Worm (Caenorhabditis elegans): Measurements from ENCODE around the gene C18A3.11.

Gene C18A3.11

DNA sequence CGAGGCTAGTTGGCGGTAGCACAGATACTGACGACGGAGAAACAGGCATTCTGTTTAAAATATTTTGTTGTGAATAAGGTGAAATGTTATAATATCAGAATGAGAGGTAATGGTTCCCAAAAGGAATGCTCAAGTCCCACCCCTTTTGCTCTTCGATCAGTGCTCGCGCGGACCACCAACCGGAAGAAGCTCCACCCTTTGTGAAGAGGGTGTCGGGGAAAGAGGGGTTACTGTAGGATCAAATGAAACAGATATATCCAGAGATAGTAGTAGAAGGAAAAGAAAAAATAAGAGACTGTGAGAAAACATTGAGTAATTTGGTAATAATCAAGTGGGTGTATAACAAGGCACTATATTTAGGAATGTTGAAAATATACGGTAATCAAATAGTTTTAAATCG lies 43.3 kb downstream of the C18A3.11 start, which contains the start of the genes dmd-5 and F10C1.1:
TSS of gene dmd-5 (minus strand) at position 101 of the 400 bp plus-strand sequence.
TSS of gene F10C1.1 (plus strand) at position 110 of the 400 bp plus-strand sequence.
- TF ChIP-seq blmp-1 (tag; optimal IDR thresholded peaks at IDR 0.05) (no peak), elt-1 (tag; optimal IDR thresholded peaks at IDR 0.05; ENCODE audit: borderline replicate concordance, insufficient read depth) (no peak), nhr-237 (tag; optimal IDR thresholded peaks at IDR 0.05) (no peak), unc-120 (tag; optimal IDR thresholded peaks at IDR 0.05; ENCODE audit: poor library complexity, severe bottlenecking) (no peak), tbx-8 (GFP tag; optimal IDR thresholded peaks at IDR 0.05) (no peak), nhr-2 (tag; optimal IDR thresholded peaks at IDR 0.05) (no peak), mab-5 (tag; optimal IDR thresholded peaks at IDR 0.05) (no peak), bed-3 (GFP tag; optimal IDR thresholded peaks at IDR 0.05) (no peak), hlh-1 (tag; optimal IDR thresholded peaks at IDR 0.05) (no peak), flh-1 (GFP tag; optimal IDR thresholded peaks at IDR 0.05) (no peak), nhr-76 (tag; optimal IDR thresholded peaks at IDR 0.05) (no peak), ces-1 (GFP tag; optimal IDR thresholded peaks at IDR 0.05) (no peak), ztf-11 (tag; optimal IDR thresholded peaks at IDR 0.05) (no peak), lin-32 (GFP tag; optimal IDR thresholded peaks at IDR 0.05) (no peak)

DNA sequence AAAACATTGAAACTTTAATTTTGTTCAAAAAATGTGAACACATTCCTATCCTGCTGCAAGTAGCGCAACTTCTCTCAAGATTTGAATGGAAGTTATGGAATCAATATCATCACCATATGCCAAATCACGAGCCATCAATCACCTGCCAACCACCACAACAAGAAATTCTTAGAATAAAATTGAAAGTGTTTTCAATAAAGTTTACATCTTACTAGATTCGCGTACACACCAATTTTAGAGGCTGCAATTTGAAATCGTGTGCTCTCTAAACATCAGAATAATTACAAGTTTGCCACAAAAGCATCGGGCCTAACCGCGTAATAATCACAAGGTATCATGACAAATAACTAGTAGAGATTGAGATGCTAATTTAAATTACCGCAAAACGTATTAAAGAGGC lies 44.0 kb downstream of the C18A3.11 start:
- TF ChIP-seq sem-2 (GFP tag; optimal IDR thresholded peaks at IDR 0.05) (no peak), flh-1 (GFP tag; optimal IDR thresholded peaks at IDR 0.05) (no peak), ceh-43 (GFP tag; optimal IDR thresholded peaks at IDR 0.05) (no peak)

- no peak for TF ChIP-seq lin-32 (GFP tag; optimal IDR thresholded peaks at IDR 0.05)
- no peak for TF ChIP-seq unc-62 (GFP tag; optimal IDR thresholded peaks at IDR 0.05)
- TF ChIP-seq nhr-2 (tag; optimal IDR thresholded peaks at IDR 0.05): peak; percentile 94
- TF ChIP-seq sptf-1 (tag; optimal IDR thresholded peaks at IDR 0.05): no peak
These were observed 46.5 kb downstream of the C18A3.11 start for ce11 chrII:5777372-5777771.

- peak; percentile 18 for TF ChIP-seq hlh-1 (tag; optimal IDR thresholded peaks at IDR 0.05)
- TF ChIP-seq unc-120 (tag; optimal IDR thresholded peaks at IDR 0.05; ENCODE audit: poor library complexity, severe bottlenecking): peak; percentile 42
- no peak for TF ChIP-seq drap-1 (GFP tag; optimal IDR thresholded peaks at IDR 0.05)
- TF ChIP-seq ces-1 (GFP tag; optimal IDR thresholded peaks at IDR 0.05): peak; percentile 44
- no peak for TF ChIP-seq M03D4.4 (tag; optimal IDR thresholded peaks at IDR 0.05)
- TF ChIP-seq ham-2 (GFP tag; optimal IDR thresholded peaks at IDR 0.05): no peak
These were observed 49.0 kb downstream of the C18A3.11 start for ce11 chrII:5779866-5780265.

All from whole organism, mixed stage, embryonic.